Fruit fly (Drosophila melanogaster) whole organism, larva: ENCODE data around the gene CG7903.
A peak's percentile ranks its signal among the peaks of the same experiment; 100 is the strongest.

Source experiments
- noc ChIP-seq: fragments of 200-800 bp; sonication (Bioruptor generic); optimal IDR thresholded peaks from 3 replicates; lab custom pipeline; 2019; ENCODE audit warnings: missing biosample characterization, mild to moderate bottlenecking, missing genetic modification characterization, moderate library complexity

Gene CG7903

DNA sequence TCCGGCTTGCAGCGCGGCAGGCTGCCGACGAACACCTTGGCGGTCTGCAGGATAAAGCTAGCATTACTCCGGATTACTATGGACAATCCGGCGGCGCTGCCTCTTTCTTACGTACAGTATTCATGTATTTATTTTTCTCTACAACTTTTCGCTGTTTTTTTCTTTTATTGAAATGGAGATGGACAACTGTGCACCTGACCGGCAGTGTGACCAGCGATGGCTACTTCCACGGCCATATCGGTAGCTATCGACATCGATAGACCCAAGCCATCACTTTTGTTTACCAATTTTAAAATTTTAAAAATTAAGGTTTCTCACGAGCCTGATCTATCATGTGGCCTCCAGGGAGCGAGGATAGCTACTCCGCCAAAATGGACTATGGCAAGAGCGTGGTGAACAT lies at the start of gene CG7903, which contains the start of gene Sas-6:
Gene CG7903 (minus strand): TSS at position 197 of the 400 bp plus-strand sequence.
Gene Sas-6 (plus strand): TSS at position 323 of the 400 bp plus-strand sequence.
- no peak for TF ChIP-seq noc

DNA sequence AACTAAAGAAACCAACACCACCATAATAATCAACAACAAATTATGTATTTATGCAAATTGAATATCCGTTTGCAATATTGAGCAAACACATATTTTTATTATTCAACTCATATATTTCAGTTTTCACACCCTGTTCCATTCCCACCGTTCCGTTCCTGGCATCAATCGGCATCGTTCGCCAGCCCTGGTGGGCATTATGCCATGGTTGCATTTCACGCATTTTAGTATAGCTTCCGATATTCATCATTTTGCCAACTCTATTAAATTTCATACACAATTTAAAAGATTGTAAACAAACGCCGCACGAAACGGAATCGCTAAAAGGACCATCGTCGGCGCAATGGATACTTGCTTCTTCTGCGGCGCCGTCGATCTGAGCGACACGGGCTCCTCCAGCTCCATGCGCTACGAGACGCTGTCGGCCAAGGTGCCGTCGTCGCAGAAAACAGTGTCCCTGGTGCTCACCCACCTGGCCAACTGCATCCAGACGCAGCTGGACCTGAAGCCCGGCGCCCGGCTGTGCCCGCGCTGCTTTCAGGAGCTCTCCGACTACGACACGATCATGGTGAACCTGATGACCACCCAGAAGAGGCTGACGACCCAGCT lies 48.2 kb upstream of the CG7903 start, which contains the start of gene Sry-delta:
Gene Sry-delta (plus strand): TSS at position 203 of the 606 bp plus-strand sequence.
- TF ChIP-seq noc = no peak

DNA sequence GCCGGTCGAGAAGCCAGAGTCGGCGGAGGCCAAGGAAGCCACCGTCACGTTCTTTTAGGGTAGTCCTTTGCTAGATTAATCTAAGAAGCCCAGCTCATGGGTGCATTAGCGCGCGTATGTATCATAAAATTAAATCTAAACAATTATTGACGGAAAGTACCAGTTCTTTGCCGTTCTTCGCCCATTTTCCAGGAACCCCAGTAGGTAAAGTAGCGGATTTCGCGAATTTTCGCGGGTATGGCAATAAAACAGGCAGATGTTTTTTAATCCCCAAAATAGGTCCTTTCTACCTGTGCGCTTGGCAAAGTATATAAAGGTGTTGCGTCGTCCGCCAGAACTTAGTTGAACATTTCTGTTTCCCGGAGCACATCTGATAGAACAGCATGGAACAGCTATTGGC lies 45.8 kb upstream of the CG7903 start:
- TF ChIP-seq noc = no peak

DNA sequence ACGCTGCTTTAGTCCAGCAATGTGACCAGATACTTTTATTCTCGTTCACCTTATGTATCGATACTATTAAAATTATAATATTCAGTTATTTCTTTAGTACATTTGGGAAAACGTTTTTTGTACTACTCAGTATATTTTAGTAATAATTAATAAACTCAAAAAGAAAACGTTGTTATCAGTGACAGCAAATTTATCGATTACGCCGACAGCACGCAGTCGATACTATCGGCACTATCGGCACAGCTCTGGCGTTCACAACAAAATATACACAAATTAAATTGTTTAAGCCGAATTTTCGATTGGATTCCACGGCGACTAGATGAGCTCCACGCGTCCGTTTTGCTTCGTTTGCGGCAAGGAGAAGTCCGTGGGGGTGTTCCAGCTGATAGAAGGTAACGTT lies 44.5 kb upstream of the CG7903 start, which contains the start of the genes janA, Sry-alpha and Sry-beta:
Gene janA (minus strand): TSS at position 40 of the 400 bp plus-strand sequence.
Gene Sry-alpha (plus strand): TSS at position 226 of the 400 bp plus-strand sequence.
Gene Sry-beta (plus strand): TSS at position 226 of the 400 bp plus-strand sequence.
- no peak for TF ChIP-seq noc

DNA sequence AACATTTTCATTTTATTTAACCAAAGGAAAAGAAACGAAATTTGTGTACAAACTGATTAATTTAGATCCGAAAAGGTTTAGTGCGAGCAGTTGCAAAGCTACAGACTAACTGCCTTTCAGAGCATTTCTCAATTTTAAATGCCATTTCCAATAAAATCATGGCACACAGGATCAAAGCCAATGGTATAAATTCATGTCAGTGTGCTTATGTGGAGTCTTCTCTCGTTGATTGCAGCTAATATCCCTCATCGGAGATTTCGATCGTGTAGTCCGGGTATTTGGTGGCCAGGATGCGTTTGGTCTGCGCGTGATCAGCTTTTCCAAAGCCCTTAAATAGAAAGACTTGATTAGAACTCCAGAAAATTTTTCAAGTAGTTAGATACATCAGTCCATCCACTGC lies 43.6 kb upstream of the CG7903 start, which contains the start of gene janB:
Gene janB (minus strand): TSS at position 101 of the 400 bp plus-strand sequence.
- TF ChIP-seq noc = no peak

DNA sequence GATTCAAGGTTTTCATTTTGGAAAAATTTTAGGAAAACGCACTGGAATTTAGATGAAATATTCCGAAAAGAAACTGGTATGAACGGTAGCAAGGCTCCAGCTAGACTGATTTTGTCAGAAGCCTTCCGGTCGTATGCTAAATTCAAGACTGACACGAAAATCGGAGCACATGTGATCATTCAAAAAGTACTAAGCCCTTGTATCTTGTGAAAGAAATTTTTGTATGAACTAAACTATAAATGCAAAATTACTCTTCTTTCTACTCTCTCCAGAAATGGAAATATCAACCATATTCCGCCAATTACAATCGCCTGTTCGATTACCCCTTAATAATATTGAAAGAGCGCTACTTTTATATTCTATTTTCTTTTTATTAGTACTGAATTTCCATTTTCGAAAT lies 42.6 kb upstream of the CG7903 start, which contains the start of gene ocn:
Gene ocn (minus strand): TSS at position 101 of the 400 bp plus-strand sequence.
- TF ChIP-seq noc = no peak

DNA sequence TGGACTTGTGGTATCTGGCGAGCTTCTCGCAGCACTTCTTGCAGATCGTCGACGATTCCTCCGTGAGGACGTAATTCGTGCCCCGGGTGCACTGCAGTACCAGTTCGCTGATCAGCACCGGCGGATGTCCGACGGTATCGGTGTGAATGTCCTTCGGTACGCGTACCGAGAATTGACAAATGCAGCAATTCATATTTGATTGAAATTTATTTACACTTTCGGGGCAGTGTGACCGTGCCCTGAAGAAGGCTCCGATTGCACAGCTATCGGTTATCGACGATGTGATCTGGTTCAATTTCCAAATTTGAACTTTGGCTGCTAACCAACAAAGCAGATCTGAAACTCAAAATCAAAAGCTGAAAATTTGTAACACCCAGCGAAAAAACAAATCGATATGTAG lies 41.6 kb upstream of the CG7903 start, which contains the start of gene ZIPIC:
Gene ZIPIC (minus strand): TSS at position 262 of the 400 bp plus-strand sequence.
- TF ChIP-seq noc = no peak

DNA sequence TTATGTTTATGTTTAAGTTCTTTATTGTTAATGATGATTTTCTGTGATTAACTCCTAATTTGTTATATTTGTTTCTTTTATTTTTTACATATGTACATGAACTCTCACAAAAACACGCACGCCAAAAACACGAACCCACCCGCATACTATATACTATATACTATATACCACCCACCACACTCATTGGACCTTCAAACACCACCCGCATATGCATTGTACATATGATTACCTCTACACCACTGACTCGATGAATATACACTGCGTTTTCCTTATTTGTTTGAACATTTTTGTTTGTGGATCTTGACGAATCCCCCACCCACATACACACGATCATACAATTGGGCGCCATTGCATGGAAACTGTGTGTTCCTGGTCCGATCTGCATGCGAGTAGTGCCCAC lies 37.2 kb upstream of the CG7903 start:
- TF ChIP-seq noc = no peak

DNA sequence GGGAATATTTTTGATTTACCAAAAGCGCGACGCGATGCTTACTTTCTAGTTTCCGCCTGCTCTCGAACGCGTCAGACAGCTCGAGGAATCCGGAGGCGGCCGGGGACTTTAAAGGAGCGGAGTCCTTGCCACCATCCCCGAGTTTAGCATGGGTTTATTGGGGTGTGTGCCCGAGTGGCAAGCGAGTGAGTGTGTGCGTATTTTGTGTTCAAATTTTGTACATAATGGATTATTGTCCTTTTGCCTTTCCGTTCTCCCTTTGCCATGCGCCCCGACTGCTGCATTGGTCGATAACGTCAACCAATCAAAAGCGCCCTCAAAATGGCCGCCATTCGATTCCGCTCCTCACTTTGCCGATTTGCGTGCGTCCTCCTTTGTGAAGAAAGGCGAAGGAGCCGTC lies 35.0 kb upstream of the CG7903 start:
- TF ChIP-seq noc = no peak

DNA sequence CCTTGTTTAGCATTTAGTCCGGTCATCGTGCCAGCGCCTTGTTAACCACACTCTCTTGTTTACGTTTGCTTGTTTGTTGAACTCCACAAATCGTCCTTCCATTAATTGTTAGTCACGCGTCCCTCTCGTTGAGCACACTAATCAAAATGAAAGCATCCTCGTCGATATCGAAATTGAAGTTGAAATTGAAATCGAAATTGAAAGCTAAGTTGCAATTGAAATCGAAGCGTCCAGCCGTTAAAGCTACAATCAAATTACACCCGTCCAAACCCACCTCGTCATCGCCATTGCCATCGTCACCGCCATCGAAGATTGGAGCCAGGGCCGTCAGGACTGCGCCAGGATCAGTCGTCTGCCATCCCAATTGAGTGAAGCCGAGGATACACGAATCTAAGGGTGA lies 28.4 kb upstream of the CG7903 start:
- no peak for TF ChIP-seq noc

DNA sequence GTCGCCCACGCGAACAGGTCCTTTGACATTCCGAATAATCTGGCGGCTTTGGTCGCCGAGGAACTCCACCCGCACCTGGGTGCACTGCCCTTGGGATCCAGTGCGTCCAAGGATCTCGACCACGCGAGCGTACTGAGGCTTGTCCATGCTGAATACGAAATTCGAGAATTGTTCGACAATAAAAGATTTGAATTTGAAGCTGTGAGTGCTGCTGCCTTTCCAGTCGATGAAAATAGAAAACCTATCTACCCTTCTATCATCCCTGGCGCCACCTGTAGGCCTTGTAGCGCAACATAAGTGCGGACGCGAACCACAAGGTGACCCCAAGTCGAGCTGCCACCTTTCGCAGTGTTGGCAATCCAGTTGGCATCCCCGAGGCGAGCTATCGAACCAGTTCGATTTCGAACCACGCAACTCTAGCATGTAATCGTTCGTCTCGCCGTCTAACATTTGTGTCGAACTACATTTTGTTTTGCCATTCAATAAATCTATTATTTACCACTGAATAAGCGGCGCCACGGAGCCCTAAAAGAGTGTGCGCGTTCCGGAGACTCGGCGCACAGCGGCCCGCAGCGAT lies 27.5 kb upstream of the CG7903 start, which contains the start of the genes RpS28a and Axn:
Gene RpS28a (minus strand): TSS at position 197 of the 577 bp plus-strand sequence.
Gene Axn (plus strand): TSS at position 391 of the 577 bp plus-strand sequence.
- TF ChIP-seq noc = no peak

DNA sequence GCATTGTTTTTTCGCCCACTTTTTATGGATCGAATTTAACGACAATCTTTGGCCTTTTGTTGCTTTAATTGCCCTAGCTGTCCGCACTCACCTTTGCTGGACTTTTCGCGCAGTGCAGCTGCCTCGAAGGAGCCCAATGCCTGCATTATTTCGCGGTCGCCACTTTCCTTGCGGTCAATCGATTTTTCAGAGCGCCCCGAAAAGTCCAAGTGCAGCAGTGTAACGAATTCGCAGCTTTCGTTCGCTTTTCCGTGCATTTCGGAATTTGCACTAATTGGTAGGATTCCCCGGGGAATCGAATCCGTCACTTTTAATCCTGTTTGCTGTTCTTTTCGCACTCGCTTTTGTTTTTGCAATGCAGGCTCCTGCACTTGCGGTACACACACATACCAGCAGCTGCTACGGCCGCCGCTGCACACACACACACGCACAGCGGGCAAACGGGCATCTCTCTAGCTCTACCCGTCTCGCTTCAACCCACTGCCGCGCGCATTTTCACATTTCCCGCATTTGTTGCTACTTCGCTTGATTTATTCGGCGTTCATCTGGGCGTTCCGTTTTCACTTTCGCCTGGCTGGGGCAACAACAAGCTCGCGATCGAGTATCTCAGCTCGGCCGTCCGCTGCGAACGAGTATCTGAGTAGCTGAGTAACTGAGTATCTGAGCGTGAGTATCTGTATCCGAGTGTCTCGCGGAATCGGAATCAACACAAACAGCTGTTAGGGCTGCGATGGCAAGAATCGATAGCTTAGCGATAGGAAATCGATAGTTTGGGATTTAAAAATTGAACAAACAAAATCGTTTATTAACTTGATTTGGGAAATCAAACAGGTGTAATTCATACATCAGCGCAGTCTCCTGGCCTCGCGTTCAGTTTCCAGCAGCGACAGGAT lies 26.8 kb upstream of the CG7903 start, which contains the start of gene Mgat2:
Gene Mgat2 (minus strand): TSS at position 663 of the 893 bp plus-strand sequence.
- TF ChIP-seq noc = no peak

DNA sequence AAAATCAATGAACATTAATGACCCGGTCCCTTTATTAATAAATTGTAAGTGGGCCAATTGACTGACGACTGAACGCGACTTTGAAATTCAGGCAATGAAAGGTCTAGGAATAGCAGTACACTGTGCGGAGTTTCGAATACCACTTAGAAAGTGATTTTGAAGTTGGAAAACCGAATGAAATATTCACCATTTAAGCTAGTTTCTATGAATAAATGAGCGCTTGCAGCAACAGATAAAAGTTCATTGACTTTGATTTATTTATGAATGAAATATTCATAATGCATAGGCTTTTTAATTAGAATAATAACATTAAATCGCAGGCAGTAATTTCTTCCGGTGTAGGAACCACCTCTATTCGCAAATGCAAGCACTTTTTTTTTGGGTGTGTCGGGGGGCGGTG lies 26.0 kb upstream of the CG7903 start:
- TF ChIP-seq noc = no peak

DNA sequence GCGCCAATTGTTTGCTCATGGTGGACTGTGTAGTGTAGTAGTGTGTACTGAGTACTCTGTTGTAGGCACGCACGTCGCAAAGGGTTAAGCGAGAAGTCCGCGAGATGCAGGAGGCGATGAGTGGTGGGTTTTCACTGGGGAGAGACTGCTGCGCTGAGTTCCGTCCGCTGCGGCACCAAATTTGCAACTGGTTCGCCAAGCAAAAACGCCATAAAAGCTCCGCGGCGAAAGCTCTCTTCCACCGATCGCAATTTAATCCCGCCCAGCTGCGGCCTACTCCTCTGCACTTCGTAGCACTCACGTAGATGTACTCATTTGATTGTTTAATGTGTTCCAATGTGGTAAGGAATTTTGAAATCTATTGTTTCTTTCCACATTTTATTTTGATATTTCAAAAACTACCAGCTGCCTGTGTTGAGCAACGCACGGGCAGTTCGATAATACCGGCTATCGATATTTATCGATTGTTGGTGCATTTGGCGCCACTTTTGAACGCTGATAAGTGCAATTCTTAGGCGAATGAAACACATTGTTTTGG lies 20.0 kb upstream of the CG7903 start, which contains the start of gene CG7920:
Gene CG7920 (minus strand): TSS at position 308 of the 538 bp plus-strand sequence.
- TF ChIP-seq noc = peak; percentile 42

DNA sequence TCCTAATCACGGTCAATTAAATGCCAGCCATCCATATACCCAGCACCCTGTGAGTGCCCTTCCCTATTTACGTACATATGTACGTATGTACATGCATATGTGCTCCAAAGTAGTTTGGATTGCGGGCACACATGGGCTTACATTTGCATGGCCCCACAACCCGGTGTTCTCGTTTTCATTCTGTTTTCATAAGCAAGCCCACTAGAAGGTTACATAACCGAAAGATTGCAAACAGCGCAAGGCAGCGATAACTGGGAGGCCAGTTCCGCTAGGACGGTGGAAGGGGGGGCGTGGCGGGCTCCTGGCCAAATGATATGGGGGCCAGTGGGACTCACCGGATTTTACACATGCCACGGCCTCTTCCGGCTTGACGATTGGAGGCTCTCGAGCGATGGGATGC lies 19.4 kb upstream of the CG7903 start:
- no peak for TF ChIP-seq noc

DNA sequence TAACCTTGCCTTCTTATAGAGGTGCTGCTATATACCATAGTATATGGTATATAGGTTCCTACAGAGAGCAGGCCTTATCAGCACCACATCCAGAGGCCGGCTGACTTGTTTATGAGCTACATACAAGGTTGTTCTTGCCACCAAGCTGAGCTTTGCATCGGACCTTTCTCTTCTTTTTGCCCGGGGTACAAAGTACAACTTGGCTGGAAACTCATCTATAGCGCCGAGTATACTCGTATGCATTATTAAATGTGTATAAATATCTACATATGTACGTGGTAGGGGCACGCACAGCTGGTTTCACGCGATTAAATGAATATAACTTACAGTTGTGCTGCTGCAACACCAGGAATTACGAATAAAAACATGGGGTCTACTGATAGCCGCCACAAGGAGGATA lies 18.9 kb upstream of the CG7903 start:
- no peak for TF ChIP-seq noc
